Worm (Caenorhabditis elegans) whole organism, mixed stage, embryonic: Measurements from ENCODE around the gene F14D7.12.

Experiments
- M03D4.4 ChIP-seq: sonication (generic microtip); optimal IDR thresholded peaks from 2 replicates; lab custom pipeline; 2017; ENCODE audit warnings: mild to moderate bottlenecking, missing genetic modification characterization, missing compliant biosample characterization
- bed-3 ChIP-seq: fragments of 200-800 bp; sonication (Bioruptor generic); optimal IDR thresholded peaks from 3 replicates; lab custom pipeline; 2018; ENCODE audit warnings: mild to moderate bottlenecking, missing genetic modification characterization, moderate library complexity, missing compliant biosample characterization
- blmp-1 ChIP-seq: fragments of 150-350 bp; optimal IDR thresholded peaks from 2 replicates; lab custom pipeline; 2014; ENCODE audit warnings: missing biosample characterization, missing genetic modification characterization
- ceh-39 ChIP-seq: fragments of 150-350 bp; optimal IDR thresholded peaks from 2 replicates; lab custom pipeline; 2014; ENCODE audit warnings: missing biosample characterization, missing genetic modification characterization
- ceh-43 ChIP-seq: fragments of 200-800 bp; sonication (Bioruptor generic); optimal IDR thresholded peaks from 2 replicates; lab custom pipeline; 2018; ENCODE audit warnings: mild to moderate bottlenecking, missing genetic modification characterization, moderate library complexity, missing compliant biosample characterization
- ces-1 ChIP-seq: fragments of 150-350 bp; optimal IDR thresholded peaks from 2 replicates; lab custom pipeline; 2014; ENCODE audit warnings: missing biosample characterization, missing genetic modification reagents, missing genetic modification characterization
- cnd-1 ChIP-seq: fragments of 200-800 bp; sonication (Bioruptor generic); optimal IDR thresholded peaks from 2 replicates; lab custom pipeline; 2018; ENCODE audit warnings: mild to moderate bottlenecking, missing genetic modification characterization, missing compliant biosample characterization
- drap-1 ChIP-seq: fragments of 200-800 bp; sonication (Bioruptor generic); optimal IDR thresholded peaks from 3 replicates; lab custom pipeline; 2018; ENCODE audit warnings: mild to moderate bottlenecking, missing genetic modification characterization, missing compliant biosample characterization
- elt-1 ChIP-seq: sonication (generic microtip); optimal IDR thresholded peaks from 2 replicates; lab custom pipeline; 2017; ENCODE audit warnings: missing genetic modification characterization, mild to moderate bottlenecking, missing compliant biosample characterization, antibody characterized with exemption, moderate library complexity, borderline replicate concordance; ENCODE audit not compliant: insufficient read depth
- ham-2 ChIP-seq: fragments of 200-800 bp; sonication (Bioruptor generic); optimal IDR thresholded peaks from 2 replicates; lab custom pipeline; 2018; ENCODE audit warnings: mild to moderate bottlenecking, missing genetic modification characterization, missing compliant biosample characterization
- hlh-1 ChIP-seq: fragments of 150-350 bp; optimal IDR thresholded peaks from 2 replicates; lab custom pipeline; 2014; ENCODE audit warnings: missing biosample characterization, missing genetic modification reagents, missing genetic modification characterization
- lin-13 ChIP-seq: fragments of 150-350 bp; optimal IDR thresholded peaks from 2 replicates; lab custom pipeline; 2014; ENCODE audit warnings: missing biosample characterization, missing genetic modification characterization
- lin-32 ChIP-seq: fragments of 200-800 bp; sonication (Bioruptor generic); optimal IDR thresholded peaks from 2 replicates; lab custom pipeline; 2018; ENCODE audit warnings: mild to moderate bottlenecking, missing genetic modification characterization, missing compliant biosample characterization
- mab-5 ChIP-seq: fragments of 150-350 bp; optimal IDR thresholded peaks from 2 replicates; lab custom pipeline; 2014; ENCODE audit warnings: missing biosample characterization, missing genetic modification characterization
- mep-1 ChIP-seq: fragments of 150-350 bp; optimal IDR thresholded peaks from 2 replicates; lab custom pipeline; 2017; ENCODE audit warnings: missing biosample characterization, missing genetic modification reagents, missing genetic modification characterization, inconsistent platforms
- mls-2 ChIP-seq: sonication (generic microtip); optimal IDR thresholded peaks from 2 replicates; lab custom pipeline; 2016; ENCODE audit warnings: mild to moderate bottlenecking, missing genetic modification characterization, moderate library complexity, missing compliant biosample characterization
- nhr-12 ChIP-seq: fragments of 150-350 bp; optimal IDR thresholded peaks from 2 replicates; lab custom pipeline; 2014; ENCODE audit warnings: missing biosample characterization, missing genetic modification characterization
- nhr-237 ChIP-seq: fragments of 150-350 bp; optimal IDR thresholded peaks from 2 replicates; lab custom pipeline; 2014; ENCODE audit warnings: missing biosample characterization, missing genetic modification characterization
- nhr-28 ChIP-seq: fragments of 150-350 bp; optimal IDR thresholded peaks from 2 replicates; lab custom pipeline; 2014; ENCODE audit warnings: missing biosample characterization, missing genetic modification characterization
- nhr-76 ChIP-seq: sonication (generic microtip); optimal IDR thresholded peaks from 2 replicates; lab custom pipeline; 2017; ENCODE audit warnings: missing biosample characterization, missing genetic modification characterization
- pha-4 ChIP-seq: fragments of 150-350 bp; optimal IDR thresholded peaks from 2 replicates; lab custom pipeline; 2018; ENCODE audit warnings: missing biosample characterization, missing genetic modification reagents, missing genetic modification characterization
- sem-2 ChIP-seq: fragments of 200-800 bp; sonication (Bioruptor generic); optimal IDR thresholded peaks from 2 replicates; lab custom pipeline; 2018; ENCODE audit warnings: mild to moderate bottlenecking, missing genetic modification characterization, missing compliant biosample characterization
- snpc-4 ChIP-seq: fragments of 150-350 bp; optimal IDR thresholded peaks from 2 replicates; lab custom pipeline; 2014; ENCODE audit warnings: missing biosample characterization, missing genetic modification characterization
- sptf-1 ChIP-seq: sonication (generic microtip); optimal IDR thresholded peaks from 2 replicates; lab custom pipeline; 2017; ENCODE audit warnings: mild to moderate bottlenecking, missing genetic modification characterization, moderate library complexity, missing compliant biosample characterization
- tbx-8 ChIP-seq: fragments of 200-800 bp; sonication (Bioruptor generic); optimal IDR thresholded peaks from 2 replicates; lab custom pipeline; 2018; ENCODE audit warnings: mild to moderate bottlenecking, missing genetic modification characterization, moderate library complexity, missing compliant biosample characterization
- unc-120 ChIP-seq: sonication (generic microtip); optimal IDR thresholded peaks from 2 replicates; lab custom pipeline; 2017; ENCODE audit warnings: missing genetic modification characterization, missing compliant biosample characterization; ENCODE audit not compliant: poor library complexity, severe bottlenecking
- unc-62 ChIP-seq: fragments of 150-350 bp; optimal IDR thresholded peaks from 2 replicates; lab custom pipeline; 2014; ENCODE audit warnings: missing biosample characterization, missing genetic modification reagents, missing genetic modification characterization
- ztf-11 ChIP-seq: fragments of 150-350 bp; optimal IDR thresholded peaks from 2 replicates; lab custom pipeline; 2014; ENCODE audit warnings: missing biosample characterization, missing genetic modification characterization

F14D7.12 gene

ce11 chrV:14320730-14321319 is 21.0 kb downstream of the F14D7.12 start:
- TF ChIP-seq nhr-12 (tag; lab: Kevin White, UChicago) (no peak), mls-2 (tag; lab: Kevin White, UChicago) (no peak), sptf-1 (tag; lab: Kevin White, UChicago) (peak; percentile 22), drap-1 (GFP tag; lab: Kevin White, UChicago) (peak; percentile 31), hlh-1 (tag; lab: Kevin White, UChicago) (no peak), ceh-43 (GFP tag; lab: Kevin White, UChicago) (no peak), nhr-76 (no peak), ceh-39 (no peak), ham-2 (no peak), elt-1 (no peak), lin-13 (tag; lab: Kevin White, UChicago) (no peak), ztf-11 (tag; lab: Kevin White, UChicago) (no peak), unc-120 (tag; lab: Kevin White, UChicago) (no peak), M03D4.4 (tag; lab: Kevin White, UChicago) (no peak), mab-5 (tag; lab: Kevin White, UChicago) (no peak), unc-62 (GFP tag; lab: Kevin White, UChicago) (no peak), cnd-1 (tag; lab: Kevin White, UChicago) (no peak)

ce11 chrV:14322743-14323142 is 22.9 kb downstream of the F14D7.12 start, which contains the start of gene F47B8.3:
Gene F47B8.3, minus strand, starts transcription at chrV:14323003.
- TF ChIP-seq mls-2 (tag; lab: Kevin White, UChicago) (no peak), lin-32 (GFP tag; lab: Kevin White, UChicago) (no peak), ces-1 (GFP tag; lab: Kevin White, UChicago) (peak; percentile 17), nhr-237 (tag; lab: Kevin White, UChicago) (no peak)

ce11 chrV:14324502-14325467 is 25.0 kb downstream of the F14D7.12 start, which contains the start of the genes F47B8.4 and F47B8.18:
Gene F47B8.4, minus strand, starts transcription at chrV:14324673.
Gene F47B8.18, minus strand, starts transcription at chrV:14325464.
- TF ChIP-seq mls-2 (tag; lab: Kevin White, UChicago) (no peak), tbx-8 (GFP tag; lab: Kevin White, UChicago) (no peak), sem-2 (GFP tag; lab: Kevin White, UChicago) (no peak), nhr-28 (tag; lab: Kevin White, UChicago) (no peak)
- TF ChIP-seq, all 35 proteins: peak for 0

ce11 chrV:14327776-14328175 is 28.0 kb downstream of the F14D7.12 start, which contains the start of gene F47B8.5:
Gene F47B8.5, minus strand, starts transcription at chrV:14327876.
- TF ChIP-seq bed-3 (GFP tag; lab: Kevin White, UChicago): no peak
- no peak for TF ChIP-seq mep-1 (tag; lab: Kevin White, UChicago)
- TF ChIP-seq ceh-39: no peak
- no peak for TF ChIP-seq snpc-4 (tag; lab: Kevin White, UChicago)
- no peak for TF ChIP-seq mls-2 (tag; lab: Kevin White, UChicago)
- TF ChIP-seq pha-4: no peak
- TF ChIP-seq nhr-12 (tag; lab: Kevin White, UChicago): no peak
- no peak for TF ChIP-seq blmp-1 (tag; lab: Kevin White, UChicago)

- no peak for TF ChIP-seq blmp-1 (tag; lab: Kevin White, UChicago)
Observed at ce11 chrV:14328806-14329205, 29.0 kb downstream of the F14D7.12 start, which contains the start of gene pepm-1. Gene pepm-1, plus strand, starts transcription at chrV:14329106.
